Worm (Caenorhabditis elegans): Measurements from ENCODE around the gene zipt-2.1.
A peak's percentile ranks its signal among the peaks of the same experiment; 100 is the strongest.

Gene zipt-2.1

DNA sequence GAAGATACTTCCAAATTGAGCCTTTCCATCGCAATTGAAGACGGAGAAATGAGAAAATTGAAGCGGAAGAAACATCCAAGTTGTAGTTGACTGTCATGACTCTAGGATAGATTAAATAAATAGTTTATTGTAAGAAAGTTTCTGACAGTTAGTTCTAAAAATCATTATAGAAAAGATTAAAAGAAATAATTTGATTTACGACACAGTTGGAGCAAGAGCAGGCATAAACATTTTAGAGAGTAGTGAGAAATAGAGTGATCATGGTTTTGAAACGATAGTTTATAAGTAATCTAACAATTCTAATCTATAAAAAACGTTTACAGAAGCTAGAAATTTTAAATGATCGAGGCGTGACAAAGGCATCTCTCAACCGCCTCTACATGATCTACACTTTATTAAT is 32.7 kb downstream of the zipt-2.1 start, which contains the start of gene best-15:
best-15 (minus strand) TSS at position 101 of the 400 bp plus-strand sequence.
- TF ChIP-seq ceh-19 (GFP tag; optimal IDR thresholded peaks at IDR 0.05) (no peak), che-1 (tag; optimal IDR thresholded peaks at IDR 0.05) (no peak), fkh-6 (tag; optimal IDR thresholded peaks at IDR 0.05) (no peak), npax-4 (tag; optimal IDR thresholded peaks at IDR 0.05) (no peak), pat-9 (tag; optimal IDR thresholded peaks at IDR 0.05) (no peak), ref-2 (tag; optimal IDR thresholded peaks at IDR 0.05) (no peak), unc-42 (tag; optimal IDR thresholded peaks at IDR 0.05) (no peak), pros-1 (tag; optimal IDR thresholded peaks at IDR 0.05) (no peak)

DNA sequence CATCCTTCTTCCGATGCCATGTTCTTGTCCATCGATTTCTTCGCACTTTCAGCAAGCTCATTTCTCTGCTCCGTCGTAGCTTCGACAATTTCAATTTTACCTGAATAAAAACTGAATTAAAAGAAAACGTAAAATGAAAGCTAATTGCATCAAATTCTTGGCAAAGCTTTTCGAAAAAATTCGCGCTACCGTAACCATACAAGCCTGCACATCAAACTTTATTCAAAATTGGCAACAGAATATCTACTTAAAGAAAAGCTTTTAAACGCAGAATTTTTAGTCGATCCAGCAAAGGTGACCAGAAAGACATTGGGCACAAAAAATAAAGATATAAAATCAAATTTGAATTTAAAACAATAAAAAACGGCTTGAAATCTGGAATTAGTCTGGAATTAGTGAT is 42.8 kb downstream of the zipt-2.1 start:
- TF ChIP-seq odd-2 (tag; optimal IDR thresholded peaks at IDR 0.05) (no peak), tbx-7 (tag; optimal IDR thresholded peaks at IDR 0.05) (no peak), gmeb-2 (tag; optimal IDR thresholded peaks at IDR 0.05) (no peak), unc-86 (tag; optimal IDR thresholded peaks at IDR 0.05) (no peak), F13H6.1 (tag; optimal IDR thresholded peaks at IDR 0.05) (no peak), ama-1 (optimal IDR thresholded peaks at IDR 0.05) (no peak), pax-1 (tag; optimal IDR thresholded peaks at IDR 0.05) (no peak), hlh-6 (tag; optimal IDR thresholded peaks at IDR 0.05) (no peak), ceh-2 (tag; optimal IDR thresholded peaks at IDR 0.05) (no peak), pqm-1 (tag; optimal IDR thresholded peaks at IDR 0.05) (no peak), dmd-4 (tag; optimal IDR thresholded peaks at IDR 0.05; ENCODE audit: borderline replicate concordance) (no peak), ets-4 (tag; optimal IDR thresholded peaks at IDR 0.05) (no peak)

ce11 chrIV:10842705-10843364 is 43.4 kb downstream of the zipt-2.1 start, which contains the start of gene T11G6.5:
T11G6.5 (minus strand) TSS chrIV:10842755.
- TF ChIP-seq pax-1 (tag; optimal IDR thresholded peaks at IDR 0.05) (no peak), npax-4 (tag; optimal IDR thresholded peaks at IDR 0.05) (no peak), ceh-34 (tag; optimal IDR thresholded peaks at IDR 0.05) (no peak), nfya-1 (tag; optimal IDR thresholded peaks at IDR 0.05) (peak; percentile 16), syd-9 (tag; optimal IDR thresholded peaks at IDR 0.05) (no peak)

ce11 chrIV:10851136-10851535 is 51.7 kb downstream of the zipt-2.1 start:
- TF ChIP-seq ceh-31 (tag; optimal IDR thresholded peaks at IDR 0.05) (no peak), ceh-6 (GFP tag; optimal IDR thresholded peaks at IDR 0.05) (no peak), hlh-8 (tag; optimal IDR thresholded peaks at IDR 0.05) (no peak), fkh-6 (tag; optimal IDR thresholded peaks at IDR 0.05) (no peak), zip-5 (tag; optimal IDR thresholded peaks at IDR 0.05) (no peak), nfya-1 (tag; optimal IDR thresholded peaks at IDR 0.05) (no peak), dmd-4 (tag; optimal IDR thresholded peaks at IDR 0.05; ENCODE audit: borderline replicate concordance) (no peak)

DNA sequence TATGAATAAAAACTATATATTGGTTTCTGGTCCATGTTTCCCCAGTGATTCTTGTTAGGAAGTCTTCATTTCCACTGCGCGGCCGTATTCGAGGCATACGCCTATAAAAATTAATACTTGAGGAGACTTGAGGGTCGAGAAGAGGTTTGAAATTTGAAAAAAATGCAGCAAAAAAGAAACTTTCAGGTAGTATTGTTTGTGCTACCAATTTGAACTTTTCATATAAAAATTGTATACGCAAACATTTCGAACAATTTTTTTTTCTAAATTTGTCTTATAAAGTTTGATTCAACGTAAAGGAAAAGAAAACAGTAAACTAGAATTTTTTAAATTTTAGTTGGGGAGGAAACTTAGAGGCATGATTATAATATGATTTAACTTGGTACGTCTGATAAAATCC is 52.4 kb downstream of the zipt-2.1 start, which contains the start of gene T11G6.4:
T11G6.4 (minus strand) TSS at position 101 of the 400 bp plus-strand sequence.
- TF ChIP-seq tbx-2 (tag; optimal IDR thresholded peaks at IDR 0.05) = no peak
- TF ChIP-seq C08G9.2 (tag; optimal IDR thresholded peaks at IDR 0.05) = no peak
- TF ChIP-seq nhr-11 (tag; optimal IDR thresholded peaks at IDR 0.05) = no peak
- TF ChIP-seq elt-4 (tag; optimal IDR thresholded peaks at IDR 0.05) = no peak
- TF ChIP-seq unc-3 (GFP tag; conservative IDR thresholded peaks at IDR 0.05) = no peak
- no peak for TF ChIP-seq unc-3 (tag; optimal IDR thresholded peaks at IDR 0.05)
- TF ChIP-seq ceh-34 (tag; optimal IDR thresholded peaks at IDR 0.05) = no peak
- no peak for TF ChIP-seq ceh-14 (tag; optimal IDR thresholded peaks at IDR 0.05)
- TF ChIP-seq K09A11.1 (tag; optimal IDR thresholded peaks at IDR 0.05; ENCODE audit: insufficient read depth) = no peak
- no peak for TF ChIP-seq zip-5 (tag; optimal IDR thresholded peaks at IDR 0.05)
- no peak for TF ChIP-seq ztf-16 (tag; optimal IDR thresholded peaks at IDR 0.05)

Data from whole organism, late embryonic.